Worm (Caenorhabditis elegans) whole organism, L1 larva: ENCODE data around the gene set-30.

Experiments used
- C34B4.2 ChIP-seq: sonication (generic microtip); optimal IDR thresholded peaks from 2 replicates; lab custom pipeline; 2017; ENCODE audit warnings: mild to moderate bottlenecking, missing genetic modification characterization, missing compliant biosample characterization
- Y116A8C.19 ChIP-seq: sonication (generic microtip); optimal IDR thresholded peaks from 2 replicates; lab custom pipeline; 2016; ENCODE audit warnings: missing compliant biosample characterization, missing genetic modification characterization, borderline replicate concordance
- blmp-1 ChIP-seq: fragments of 150-350 bp; optimal IDR thresholded peaks from 2 replicates; lab custom pipeline; 2014; ENCODE audit warnings: missing biosample characterization, missing genetic modification characterization
- ceh-8 ChIP-seq: fragments of 200-800 bp; sonication (Bioruptor generic); optimal IDR thresholded peaks from 2 replicates; lab custom pipeline; 2018; ENCODE audit warnings: mild to moderate bottlenecking, missing genetic modification characterization, moderate library complexity, missing compliant biosample characterization
- ceh-88 ChIP-seq: fragments of 200-800 bp; sonication (Bioruptor generic); IDR thresholded peaks from 2 replicates; pipeline ENCODE4 v1.3.6; 2022; ENCODE audit warnings: missing genetic modification characterization, missing compliant biosample characterization
- dsc-1 ChIP-seq: sonication (generic microtip); optimal IDR thresholded peaks from 2 replicates; lab custom pipeline; 2016; ENCODE audit warnings: mild to moderate bottlenecking, missing genetic modification characterization, missing compliant biosample characterization
- efl-1 ChIP-seq, 4 experiments: fragments of 150-350 bp; optimal IDR thresholded peaks in 3 of 4; peaks in 1 of 4; 1 replicate in 1 of 4; 2 replicates in 3 of 4; lab custom pipeline; 2014; ENCODE audit warnings: missing biosample characterization in 2 of 4, missing genetic modification characterization in 2 of 4, missing genetic modification reagents in 2 of 4
- egl-13 ChIP-seq: sonication (generic microtip); optimal IDR thresholded peaks from 2 replicates; lab custom pipeline; 2016; ENCODE audit warnings: missing genotype, missing genetic modification reagents, missing genetic modification characterization, missing compliant biosample characterization
- egl-27 ChIP-seq, 2 experiments: fragments of 150-350 bp in 1 of 2; sonication (generic microtip); optimal IDR thresholded peaks; 3 replicates each; lab custom pipeline; 2017 to 2018; ENCODE audit warnings: missing biosample characterization in 2 of 2, missing genetic modification characterization in 2 of 2, missing genetic modification reagents in 2 of 2
- ets-5 ChIP-seq: fragments of 200-800 bp; sonication (Bioruptor generic); IDR thresholded peaks from 2 replicates; pipeline ENCODE4 v1.3.6; 2022; ENCODE audit warnings: missing genetic modification characterization, missing compliant biosample characterization
- fkh-10 ChIP-seq: sonication (generic microtip); optimal IDR thresholded peaks from 2 replicates; lab custom pipeline; 2017; ENCODE audit warnings: missing biosample characterization, missing genetic modification reagents, missing genetic modification characterization
- fkh-4 ChIP-seq: sonication (generic microtip); optimal IDR thresholded peaks from 2 replicates; lab custom pipeline; 2016; ENCODE audit warnings: missing compliant biosample characterization, missing genetic modification characterization, borderline replicate concordance
- fkh-8 ChIP-seq: sonication (generic microtip); optimal IDR thresholded peaks from 2 replicates; lab custom pipeline; 2016; ENCODE audit warnings: mild to moderate bottlenecking, missing genetic modification characterization, missing compliant biosample characterization
- hlh-17 ChIP-seq: fragments of 200-800 bp; sonication (Bioruptor generic); optimal IDR thresholded peaks from 2 replicates; lab custom pipeline; 2018; ENCODE audit warnings: missing genetic modification characterization, mild to moderate bottlenecking, missing compliant biosample characterization, moderate library complexity, borderline replicate concordance
- hlh-4 ChIP-seq: sonication (generic microtip); optimal IDR thresholded peaks from 2 replicates; lab custom pipeline; 2016; ENCODE audit warnings: mild to moderate bottlenecking, missing genetic modification characterization, missing compliant biosample characterization
- hpl-2 ChIP-seq: fragments of 150-350 bp; optimal IDR thresholded peaks from 2 replicates; lab custom pipeline; 2014; ENCODE audit warnings: missing biosample characterization, missing genetic modification reagents, missing genetic modification characterization
- irx-1 ChIP-seq: sonication (generic microtip); optimal IDR thresholded peaks from 2 replicates; lab custom pipeline; 2016; ENCODE audit warnings: missing genetic modification characterization, missing compliant biosample characterization
- isw-1 ChIP-seq: fragments of 200-800 bp; sonication (Bioruptor generic); IDR thresholded peaks from 2 replicates; pipeline ENCODE4 v1.3.6; 2022; ENCODE audit warnings: missing genetic modification characterization, missing compliant biosample characterization
- jun-1 ChIP-seq: fragments of 150-350 bp; optimal IDR thresholded peaks from 2 replicates; lab custom pipeline; 2014; ENCODE audit warnings: missing biosample characterization, missing genetic modification reagents, missing genetic modification characterization
- lin-13 ChIP-seq: fragments of 150-350 bp; optimal IDR thresholded peaks from 2 replicates; lab custom pipeline; 2014; ENCODE audit warnings: missing biosample characterization, missing genetic modification reagents, missing genetic modification characterization
- lin-14 ChIP-seq: fragments of 200-800 bp; sonication (Bioruptor generic); optimal IDR thresholded peaks from 2 replicates; lab custom pipeline; 2018; ENCODE audit warnings: mild to moderate bottlenecking, missing genetic modification characterization, moderate library complexity, missing compliant biosample characterization
- lin-15B ChIP-seq: fragments of 150-350 bp; sonication (generic microtip); optimal IDR thresholded peaks from 3 replicates; lab custom pipeline; 2014; ENCODE audit warnings: missing biosample characterization, missing genetic modification characterization
- lir-3 ChIP-seq: sonication (generic microtip); optimal IDR thresholded peaks from 2 replicates; lab custom pipeline; 2016; ENCODE audit warnings: mild to moderate bottlenecking, missing genetic modification characterization, moderate library complexity, missing compliant biosample characterization; ENCODE audit not compliant: poor library complexity
- mab-9 ChIP-seq: fragments of 200-800 bp; sonication (Bioruptor generic); IDR thresholded peaks from 2 replicates; pipeline ENCODE4 v1.3.6; 2022; ENCODE audit warnings: missing genetic modification reagents, missing genetic modification characterization, missing compliant biosample characterization
- nhr-11 ChIP-seq: fragments of 150-350 bp; optimal IDR thresholded peaks from 2 replicates; lab custom pipeline; 2014; ENCODE audit warnings: missing biosample characterization, missing genetic modification characterization
- nhr-12 ChIP-seq: sonication (generic microtip); optimal IDR thresholded peaks from 2 replicates; lab custom pipeline; 2017; ENCODE audit warnings: missing biosample characterization, missing genetic modification characterization
- nhr-19 ChIP-seq: fragments of 200-800 bp; sonication (Bioruptor generic); conservative IDR thresholded peaks from 2 replicates; pipeline ENCODE4 v1.3.6; 2022; ENCODE audit warnings: missing genetic modification characterization, missing compliant biosample characterization
- nhr-20 ChIP-seq: sonication (generic microtip); optimal IDR thresholded peaks from 2 replicates; lab custom pipeline; 2016; ENCODE audit warnings: mild to moderate bottlenecking, missing genetic modification characterization, missing compliant biosample characterization
- nhr-47 ChIP-seq: sonication (generic microtip); optimal IDR thresholded peaks from 2 replicates; lab custom pipeline; 2016; ENCODE audit warnings: mild to moderate bottlenecking, missing genetic modification characterization, moderate library complexity, missing compliant biosample characterization
- nhr-71 ChIP-seq: sonication (generic microtip); optimal IDR thresholded peaks from 2 replicates; lab custom pipeline; 2016; ENCODE audit warnings: mild to moderate bottlenecking, missing genetic modification characterization, moderate library complexity, missing compliant biosample characterization
- nhr-76 ChIP-seq: sonication (generic microtip); optimal IDR thresholded peaks from 2 replicates; lab custom pipeline; 2017; ENCODE audit warnings: missing biosample characterization, missing genetic modification characterization
- nhr-84 ChIP-seq: sonication (generic microtip); optimal IDR thresholded peaks from 2 replicates; lab custom pipeline; 2017; ENCODE audit warnings: missing biosample characterization, missing genetic modification characterization
- nhr-85 ChIP-seq: sonication (generic microtip); peaks from one replicate; lab custom pipeline; 2016; ENCODE audit warnings: missing genetic modification characterization, inconsistent platforms, missing compliant biosample characterization
- pag-3 ChIP-seq: sonication (generic microtip); optimal IDR thresholded peaks from 2 replicates; lab custom pipeline; 2017; ENCODE audit warnings: missing genetic modification characterization, mild to moderate bottlenecking, missing compliant biosample characterization, antibody characterized with exemption, borderline replicate concordance; ENCODE audit not compliant: insufficient read depth
- pqm-1 ChIP-seq: sonication (generic microtip); optimal IDR thresholded peaks from 3 replicates; lab custom pipeline; 2017; ENCODE audit warnings: missing biosample characterization, missing genetic modification characterization
- rnt-1 ChIP-seq: sonication (generic microtip); optimal IDR thresholded peaks from 2 replicates; lab custom pipeline; 2016; ENCODE audit warnings: mild to moderate bottlenecking, missing genetic modification characterization, moderate library complexity, missing compliant biosample characterization
- snpc-4 ChIP-seq: fragments of 150-350 bp; optimal IDR thresholded peaks from 2 replicates; lab custom pipeline; 2014; ENCODE audit warnings: missing biosample characterization, missing genetic modification characterization
- snu-23 ChIP-seq: sonication (generic microtip); optimal IDR thresholded peaks from 2 replicates; lab custom pipeline; 2016; ENCODE audit warnings: missing genetic modification characterization, missing compliant biosample characterization
- sup-37 ChIP-seq: fragments of 200-800 bp; sonication (Bioruptor generic); optimal IDR thresholded peaks from 2 replicates; lab custom pipeline; 2018; ENCODE audit warnings: mild to moderate bottlenecking, missing genetic modification characterization, missing compliant biosample characterization
- tbx-2 ChIP-seq: sonication (generic microtip); optimal IDR thresholded peaks from 2 replicates; lab custom pipeline; 2016; ENCODE audit warnings: missing genetic modification characterization, missing compliant biosample characterization
- unc-30 ChIP-seq: sonication (generic microtip); optimal IDR thresholded peaks from 2 replicates; lab custom pipeline; 2017; ENCODE audit warnings: missing biosample characterization, missing genetic modification characterization
- unc-62 ChIP-seq: fragments of 150-350 bp; optimal IDR thresholded peaks from 2 replicates; lab custom pipeline; 2014; ENCODE audit warnings: missing biosample characterization, missing genetic modification reagents, missing genetic modification characterization
- unc-98 ChIP-seq: fragments of 200-800 bp; sonication (Bioruptor generic); IDR thresholded peaks from 2 replicates; pipeline ENCODE4 v1.3.6; 2022; ENCODE audit warnings: missing genetic modification characterization, missing compliant biosample characterization
- vab-15 ChIP-seq: sonication (generic microtip); optimal IDR thresholded peaks from 2 replicates; lab custom pipeline; 2017; ENCODE audit warnings: missing genotype, mild to moderate bottlenecking, missing genetic modification characterization, missing compliant biosample characterization
- xbp-1 ChIP-seq: sonication (generic microtip); optimal IDR thresholded peaks from 2 replicates; lab custom pipeline; 2016; ENCODE audit warnings: missing genetic modification characterization, missing compliant biosample characterization
- zip-4 ChIP-seq: fragments of 200-800 bp; sonication (Bioruptor generic); optimal IDR thresholded peaks from 2 replicates; lab custom pipeline; 2018; ENCODE audit warnings: mild to moderate bottlenecking, missing genetic modification characterization, moderate library complexity, missing compliant biosample characterization
- ztf-11 ChIP-seq, 2 experiments: sonication (generic microtip); optimal IDR thresholded peaks; 2 replicates each; lab custom pipeline; 2016 to 2017; ENCODE audit warnings: missing genetic modification characterization in 2 of 2, missing biosample characterization in 1 of 2, missing compliant biosample characterization in 1 of 2
- ztf-4 ChIP-seq: fragments of 150-350 bp; optimal IDR thresholded peaks from 2 replicates; lab custom pipeline; 2014; ENCODE audit warnings: missing biosample characterization, missing genetic modification characterization

Gene set-30

ce11 chrX:4982009-4982625 lies 17.0 kb upstream of the set-30 start (continued):
- TF ChIP-seq Y116A8C.19 (tag; lab: Kevin White, UChicago): no peak
- no peak for TF ChIP-seq unc-62 (GFP tag; lab: Kevin White, UChicago)
- peak; percentile 71 for TF ChIP-seq ceh-8 (GFP tag; lab: Kevin White, UChicago)
- no peak for TF ChIP-seq hpl-2 (GFP tag; lab: Kevin White, UChicago)
- no peak for TF ChIP-seq jun-1
- TF ChIP-seq egl-27 (tag; optimal IDR thresholded peaks at IDR 0.05; lab: Kevin White, UChicago): no peak
- no peak for TF ChIP-seq pqm-1
- TF ChIP-seq lin-13 (GFP tag; lab: Kevin White, UChicago): no peak
- TF ChIP-seq lir-3 (tag; lab: Kevin White, UChicago): no peak
- no peak for TF ChIP-seq ceh-88 (GFP tag; lab: Robert Waterston, UW)
- TF ChIP-seq nhr-20: no peak
- no peak for TF ChIP-seq C34B4.2
- peak; percentile 94 for TF ChIP-seq lin-14 (GFP tag; lab: Kevin White, UChicago)
- TF ChIP-seq ztf-4 (tag; lab: Kevin White, UChicago): peak; percentile 33
- peak; percentile 25 for TF ChIP-seq isw-1 (GFP tag; lab: Robert Waterston, UW)
- TF ChIP-seq unc-30 (tag; lab: Kevin White, UChicago): no peak
- TF ChIP-seq nhr-19 (GFP tag; lab: Robert Waterston, UW): peak; percentile 61
- peak; percentile 75 for TF ChIP-seq tbx-2
- TF ChIP-seq dsc-1 (tag; lab: Kevin White, UChicago): no peak
- TF ChIP-seq fkh-10 (GFP tag; lab: Kevin White, UChicago): peak; percentile 34
- peak; percentile 29 for TF ChIP-seq xbp-1 (tag; lab: Kevin White, UChicago)
- TF ChIP-seq ets-5 (GFP tag; lab: Robert Waterston, UW): no peak
- no peak for TF ChIP-seq snpc-4
- TF ChIP-seq mab-9 (GFP tag; lab: Robert Waterston, UW): peak; percentile 46; the same call in 1 of the 2 replicates
- TF ChIP-seq hlh-17 (GFP tag; lab: Kevin White, UChicago): no peak
- TF ChIP-seq nhr-47 (tag; lab: Kevin White, UChicago): peak; percentile 69
- peak in 1 of 2 experiments; percentile 28 for TF ChIP-seq ztf-11 (tag; optimal IDR thresholded peaks at IDR 0.05; lab: Kevin White, UChicago)
- no peak for TF ChIP-seq lin-15B (tag; lab: Kevin White, UChicago)
- no peak for TF ChIP-seq nhr-11 (tag; lab: Kevin White, UChicago)
- peak; percentile 26 for TF ChIP-seq snu-23 (GFP tag; lab: Kevin White, UChicago)
- TF ChIP-seq fkh-8: peak; percentile 84
- TF ChIP-seq unc-98: 0 out of 2 replicates have a peak, but pooled peaks have one; percentile 14
- no peak for TF ChIP-seq rnt-1 (tag; lab: Kevin White, UChicago)
- peak; percentile 28 for TF ChIP-seq vab-15 (tag; lab: Kevin White, UChicago)
- no peak for TF ChIP-seq nhr-84 (tag; lab: Kevin White, UChicago)
- TF ChIP-seq pag-3 (tag; lab: Kevin White, UChicago): no peak
- no peak for TF ChIP-seq sup-37 (GFP tag; lab: Kevin White, UChicago)
- TF ChIP-seq irx-1: no peak
- no peak for TF ChIP-seq egl-13 (tag; lab: Kevin White, UChicago)
- TF ChIP-seq efl-1 (optimal IDR thresholded peaks at IDR 0.05; lab: Kevin White, UChicago): peak in 1 of 2 experiments; percentile 10
- TF ChIP-seq efl-1 (GFP tag; optimal IDR thresholded peaks at IDR 0.05 in 1 of 2; lab: Kevin White, UChicago): no peak
- no peak for TF ChIP-seq nhr-12 (tag; lab: Kevin White, UChicago)
- TF ChIP-seq nhr-76 (tag; lab: Kevin White, UChicago): no peak
- TF ChIP-seq nhr-85 (tag; lab: Kevin White, UChicago): no peak
- TF ChIP-seq zip-4 (GFP tag; lab: Kevin White, UChicago): peak; percentile 7
- no peak for TF ChIP-seq blmp-1 (tag; lab: Kevin White, UChicago)
- no peak for TF ChIP-seq hlh-4 (tag; lab: Kevin White, UChicago)
- no peak for TF ChIP-seq fkh-4
- peak; percentile 68 for TF ChIP-seq nhr-71 (tag; lab: Kevin White, UChicago)
